Worm (Caenorhabditis elegans): ENCODE data around the gene gcy-23.

DNA sequence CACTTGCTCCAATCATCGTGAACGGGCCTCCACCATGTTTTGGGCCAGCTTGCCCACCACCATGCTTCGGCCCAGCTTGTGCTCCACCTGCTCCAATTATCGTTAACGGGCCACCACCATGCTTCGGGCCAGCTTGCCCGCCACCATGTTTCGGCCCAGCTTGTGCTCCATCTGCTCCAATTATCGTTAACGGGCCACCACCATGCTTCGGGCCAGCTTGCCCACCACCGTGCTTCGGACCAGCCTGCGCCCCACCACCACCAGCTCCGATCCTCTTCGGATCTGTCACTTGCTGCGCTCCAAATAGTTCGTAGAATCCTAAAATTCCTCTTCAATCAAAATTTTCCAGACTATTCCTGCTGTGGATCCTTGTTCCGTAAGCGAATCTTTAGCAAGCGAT is 10.1 kb upstream of the gcy-23 start:
- TF ChIP-seq nhr-11 (tag; optimal IDR thresholded peaks at IDR 0.05) (no peak), unc-62 (GFP tag; optimal IDR thresholded peaks at IDR 0.05) (no peak), skn-1 (tag; optimal IDR thresholded peaks at IDR 0.05) (no peak), lin-39 (tag; optimal IDR thresholded peaks at IDR 0.05) (no peak), sma-9 (GFP tag; optimal IDR thresholded peaks at IDR 0.05) (no peak), sma-9 (tag; optimal IDR thresholded peaks at IDR 0.05) (no peak), aly-2 (tag; optimal IDR thresholded peaks at IDR 0.05) (no peak), nhr-6 (tag; optimal IDR thresholded peaks at IDR 0.05) (no peak), nhr-25 (tag; optimal IDR thresholded peaks at IDR 0.05) (no peak)
